Fruit fly (Drosophila melanogaster): Measurements from ENCODE around the gene gnu.

gnu gene

dm6 chr3L:14789676-14790075 is 13.5 kb downstream of the gnu start, which contains the start of gene Helz (continued):
- TF ChIP-seq Hr39 (optimal IDR thresholded peaks at IDR 0.05) (no peak), Hey (tag; optimal IDR thresholded peaks at IDR 0.05) (no peak), Hr3 (GFP tag; optimal IDR thresholded peaks at IDR 0.05) (no peak), zfh2 (GFP tag; optimal IDR thresholded peaks at IDR 0.05) (peak; percentile 10), sens (GFP tag) (no peak), kni (GFP tag; optimal IDR thresholded peaks at IDR 0.05) (no peak), Awh (GFP tag; IDR thresholded peaks at IDR 0.05) (no peak), Oli (tag; optimal IDR thresholded peaks at IDR 0.05) (no peak), scrt (GFP tag; optimal IDR thresholded peaks at IDR 0.05) (no peak), CG4328 (GFP tag; optimal IDR thresholded peaks at IDR 0.05) (no peak), usp (GFP tag; optimal IDR thresholded peaks at IDR 0.05) (no peak), lilli (GFP tag; optimal IDR thresholded peaks at IDR 0.05) (no peak), sens-2 (GFP tag; IDR thresholded peaks at IDR 0.05) (no peak), ci (GFP tag; IDR thresholded peaks at IDR 0.05) (peak; percentile 63; the same call in 1 of the 3 replicates), CG4707 (GFP tag; optimal IDR thresholded peaks at IDR 0.05) (no peak), CG15514 (GFP tag; optimal IDR thresholded peaks at IDR 0.05) (no peak), CG4360 (GFP tag; IDR thresholded peaks at IDR 0.05) (no peak), CG34376 (GFP tag; optimal IDR thresholded peaks at IDR 0.05) (no peak), CG10267 (tag; optimal IDR thresholded peaks at IDR 0.05) (peak; percentile 67), bbx (GFP tag; IDR thresholded peaks at IDR 0.05; ENCODE audit: partially characterized antibody) (peak; percentile 68), CG10462 (GFP tag; optimal IDR thresholded peaks at IDR 0.05) (no peak), CG12219 (GFP tag; optimal IDR thresholded peaks at IDR 0.05) (no peak), zfh1 (GFP tag; IDR thresholded peaks at IDR 0.05) (peak; percentile 51; the same call in 2 of the 3 replicates), gcm (GFP tag; optimal IDR thresholded peaks at IDR 0.05) (no peak), knrl (GFP tag; IDR thresholded peaks at IDR 0.05; ENCODE audit: partially characterized antibody) (no peak), Mad (GFP tag; optimal IDR thresholded peaks at IDR 0.05) (no peak), schlank (tag; optimal IDR thresholded peaks at IDR 0.05) (no peak), Side (GFP tag; optimal IDR thresholded peaks at IDR 0.05) (no peak), seq (GFP tag; IDR thresholded peaks at IDR 0.05) (no peak), bowl (GFP tag; IDR thresholded peaks at IDR 0.05) (no peak), CG2889 (GFP tag; IDR thresholded peaks at IDR 0.05) (no peak), CG8290 (GFP tag; optimal IDR thresholded peaks at IDR 0.05) (no peak), CG8290 (tag; optimal IDR thresholded peaks at IDR 0.05) (peak in 1 of 2 experiments; percentile 77), CG3995 (GFP tag; optimal IDR thresholded peaks at IDR 0.05) (no peak), HLH3B (GFP tag; IDR thresholded peaks at IDR 0.05) (no peak), Trl (optimal IDR thresholded peaks at IDR 0.05) (no peak), Trl (GFP tag; optimal IDR thresholded peaks at IDR 0.05) (no peak), CG5180 (GFP tag; optimal IDR thresholded peaks at IDR 0.05) (no peak), NK7.1 (GFP tag; optimal IDR thresholded peaks at IDR 0.05) (no peak), Asciz (GFP tag; optimal IDR thresholded peaks at IDR 0.05) (no peak), onecut (GFP tag; IDR thresholded peaks at IDR 0.05) (no peak), lola (GFP tag; optimal IDR thresholded peaks at IDR 0.05) (no peak), grau (tag; optimal IDR thresholded peaks at IDR 0.05) (no peak), repo (GFP tag; optimal IDR thresholded peaks at IDR 0.05) (no peak), CG14860 (GFP tag; IDR thresholded peaks at IDR 0.05; ENCODE audit: partially characterized antibody) (no peak), Ravus (GFP tag; IDR thresholded peaks at IDR 0.05) (no peak), dmrt99B (tag; optimal IDR thresholded peaks at IDR 0.05) (no peak), Sin3A (optimal IDR thresholded peaks at IDR 0.05) (no peak), CG14050 (GFP tag; IDR thresholded peaks at IDR 0.05) (no peak), Gsc (GFP tag; IDR thresholded peaks at IDR 0.05) (no peak), CG2116 (GFP tag; optimal IDR thresholded peaks at IDR 0.05) (peak; percentile 3), gce (GFP tag; IDR thresholded peaks at IDR 0.05) (no peak), Sox100B (GFP tag; optimal IDR thresholded peaks at IDR 0.05) (no peak), fd96Cb (tag; optimal IDR thresholded peaks at IDR 0.05) (no peak)

Data from whole organism, embryonic.